Worm (Caenorhabditis elegans): ENCODE results near the gene T28H11.8.
"Not testable (repeated sequence)": the region's sequence is repeated elsewhere in the genome, so short reads cannot be mapped to it uniquely, and the experiment has no call there.

T28H11.8 gene

DNA sequence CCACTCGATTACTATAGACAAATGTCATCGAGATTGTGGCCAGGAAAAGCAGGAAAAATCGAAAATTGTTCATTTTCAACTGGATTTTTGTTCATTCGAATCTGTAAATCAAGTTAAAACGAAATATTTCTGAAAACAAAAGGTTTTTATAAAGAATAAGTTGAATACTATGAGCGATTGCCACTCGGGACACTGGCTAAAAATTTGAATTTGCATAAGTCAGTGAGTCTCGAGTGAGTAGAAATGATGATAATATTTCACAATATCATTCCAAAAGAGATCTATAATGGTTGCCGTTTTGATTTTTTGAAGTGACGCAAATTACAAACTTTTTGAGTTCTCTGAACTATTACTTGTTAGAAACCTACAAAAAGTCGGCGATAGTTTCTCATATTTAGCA is at the start of gene T28H11.8:
Gene T28H11.8 (minus strand): TSS at position 101 of the 400 bp plus-strand sequence.
- no peak for TF ChIP-seq klf-2 (GFP tag; conservative IDR thresholded peaks at IDR 0.05)
- no peak for TF ChIP-seq flt-1 (GFP tag; IDR thresholded peaks at IDR 0.05)
- TF ChIP-seq med-1 (GFP tag; optimal IDR thresholded peaks at IDR 0.05; ENCODE audit: insufficient read depth), result no peak
- no peak for TF ChIP-seq ref-1 (GFP tag; conservative IDR thresholded peaks at IDR 0.05)
- no peak for TF ChIP-seq tab-1 (GFP tag; IDR thresholded peaks at IDR 0.05)
- TF ChIP-seq cog-1 (tag; optimal IDR thresholded peaks at IDR 0.05), result no peak
- no peak for TF ChIP-seq T22C8.4 (GFP tag; IDR thresholded peaks at IDR 0.05)

- not testable (repeated sequence) for TF ChIP-seq flt-1, T22C8.4, ztf-29 (GFP tag; IDR thresholded peaks at IDR 0.05)
Observed at ce11 chrIV:5068541-5068940, 48.1 kb upstream of the T28H11.8 start, which contains the start of the genes R13H9.6 and rmd-6. Gene R13H9.6, minus strand, starts transcription at chrIV:5068641. Gene rmd-6, plus strand, starts transcription at chrIV:5068845.

ce11 chrIV:5066887-5067286 is 46.5 kb upstream of the T28H11.8 start, which contains the start of gene ttbk-2.2:
Gene ttbk-2.2, minus strand, starts transcription at chrIV:5066987.
- not testable (repeated sequence) for TF ChIP-seq tab-1, T22C8.4, flt-1 (GFP tag; IDR thresholded peaks at IDR 0.05)

DNA sequence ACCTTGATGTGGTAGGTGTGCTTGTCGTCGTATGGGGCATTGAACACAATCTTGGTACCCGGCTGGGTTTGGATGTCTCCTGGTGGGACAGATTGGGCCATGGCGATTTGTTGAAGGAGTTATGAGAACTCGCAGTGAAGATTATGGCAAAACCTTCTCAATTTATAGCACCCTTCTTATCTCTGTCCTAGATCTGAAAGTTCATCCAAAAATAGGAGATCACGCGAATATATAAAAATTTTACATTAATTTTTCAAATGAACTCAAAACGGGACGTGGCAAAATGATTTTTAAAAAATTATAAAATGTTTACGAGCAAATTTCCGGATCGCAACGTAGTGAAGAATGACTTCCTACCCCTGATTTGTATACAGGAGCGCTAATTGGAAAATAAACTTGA is 44.5 kb upstream of the T28H11.8 start, which contains the start of gene msp-53:
Gene msp-53 (minus strand): TSS at position 101 of the 400 bp plus-strand sequence.
- not testable (repeated sequence) for TF ChIP-seq ztf-23 (GFP tag; IDR thresholded peaks at IDR 0.05); cog-1 (tag; optimal IDR thresholded peaks at IDR 0.05); med-1 (GFP tag; optimal IDR thresholded peaks at IDR 0.05; ENCODE audit: insufficient read depth)

ce11 chrIV:5063297-5063696 is 42.9 kb upstream of the T28H11.8 start:
- TF ChIP-seq tab-1 (GFP tag; IDR thresholded peaks at IDR 0.05) (no peak), ztf-29 (GFP tag; IDR thresholded peaks at IDR 0.05) (no peak), flt-1 (GFP tag; IDR thresholded peaks at IDR 0.05) (no peak), ref-1 (GFP tag; conservative IDR thresholded peaks at IDR 0.05) (no peak), T22C8.4 (GFP tag; IDR thresholded peaks at IDR 0.05) (no peak), klf-2 (GFP tag; conservative IDR thresholded peaks at IDR 0.05) (no peak), cog-1 (tag; optimal IDR thresholded peaks at IDR 0.05) (no peak)

- TF ChIP-seq tab-1 (GFP tag; IDR thresholded peaks at IDR 0.05); med-1 (GFP tag; optimal IDR thresholded peaks at IDR 0.05; ENCODE audit: insufficient read depth); ref-1 (GFP tag; conservative IDR thresholded peaks at IDR 0.05): not testable (repeated sequence)
Observed at ce11 chrIV:5062278-5062677, 41.8 kb upstream of the T28H11.8 start, which contains the start of gene msp-57. Gene msp-57, plus strand, starts transcription at chrIV:5062578.

DNA sequence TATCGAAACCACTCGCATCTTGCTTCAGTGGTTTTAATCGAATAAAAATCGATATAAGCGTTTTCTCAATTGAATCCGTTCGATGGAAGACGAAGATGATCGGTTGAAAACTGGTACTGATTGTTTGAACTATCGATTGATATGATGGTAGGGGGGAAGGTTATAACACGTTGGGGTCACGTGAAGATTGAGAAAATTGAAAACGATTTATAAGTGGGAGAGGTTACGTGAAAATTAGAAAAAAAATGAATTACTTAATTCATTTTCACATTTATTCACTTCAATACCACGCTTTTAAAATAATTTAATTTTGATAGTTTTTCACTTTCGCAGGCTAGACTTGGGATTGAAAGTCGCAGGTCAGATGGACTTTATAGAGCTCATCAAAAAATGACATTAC is 40.6 kb upstream of the T28H11.8 start, which contains the start of gene C09B9.7:
Gene C09B9.7 (minus strand): TSS at position 101 of the 400 bp plus-strand sequence.
- no peak for TF ChIP-seq ztf-29 (GFP tag; IDR thresholded peaks at IDR 0.05)
- TF ChIP-seq T22C8.4 (GFP tag; IDR thresholded peaks at IDR 0.05), result no peak
- TF ChIP-seq cog-1 (tag; optimal IDR thresholded peaks at IDR 0.05), result no peak

ce11 chrIV:5055964-5056588 is 35.6 kb upstream of the T28H11.8 start, which contains the start of gene msp-55:
Gene msp-55, minus strand, starts transcription at chrIV:5056014.
- TF ChIP-seq klf-2 (GFP tag; conservative IDR thresholded peaks at IDR 0.05), result no peak
- TF ChIP-seq ref-1 (GFP tag; conservative IDR thresholded peaks at IDR 0.05), result no peak
- TF ChIP-seq ztf-23 (GFP tag; IDR thresholded peaks at IDR 0.05), result no peak
- TF ChIP-seq med-1 (GFP tag; optimal IDR thresholded peaks at IDR 0.05; ENCODE audit: insufficient read depth), result no peak
- TF ChIP-seq ztf-29 (GFP tag; IDR thresholded peaks at IDR 0.05), result no peak
- TF ChIP-seq cog-1 (tag; optimal IDR thresholded peaks at IDR 0.05), result no peak
- TF ChIP-seq T22C8.4 (GFP tag; IDR thresholded peaks at IDR 0.05), result no peak
- no peak for TF ChIP-seq flt-1 (GFP tag; IDR thresholded peaks at IDR 0.05)
- no peak for TF ChIP-seq tab-1 (GFP tag; IDR thresholded peaks at IDR 0.05)

DNA sequence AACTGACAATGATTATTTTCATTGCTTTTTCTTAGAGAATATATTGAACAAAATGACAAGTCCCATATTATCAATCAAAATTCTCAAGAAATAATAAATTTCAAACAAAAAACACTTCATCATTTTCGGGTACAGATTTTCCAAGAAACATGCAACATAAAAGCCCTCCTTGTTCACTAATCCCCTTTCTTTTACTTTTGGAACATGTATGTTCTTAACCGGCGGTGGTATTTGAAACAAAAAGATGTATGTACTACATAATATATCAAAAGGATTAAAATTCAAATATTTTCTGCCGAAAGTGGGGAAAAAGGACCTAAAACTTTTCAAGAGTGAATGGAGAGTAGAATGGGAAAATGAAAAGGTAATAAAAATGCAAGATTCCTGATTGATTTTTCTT is 33.9 kb upstream of the T28H11.8 start:
- TF ChIP-seq ref-1 (GFP tag; conservative IDR thresholded peaks at IDR 0.05) (no peak), T22C8.4 (GFP tag; IDR thresholded peaks at IDR 0.05) (no peak), ztf-23 (GFP tag; IDR thresholded peaks at IDR 0.05) (no peak), ztf-29 (GFP tag; IDR thresholded peaks at IDR 0.05) (no peak)

DNA sequence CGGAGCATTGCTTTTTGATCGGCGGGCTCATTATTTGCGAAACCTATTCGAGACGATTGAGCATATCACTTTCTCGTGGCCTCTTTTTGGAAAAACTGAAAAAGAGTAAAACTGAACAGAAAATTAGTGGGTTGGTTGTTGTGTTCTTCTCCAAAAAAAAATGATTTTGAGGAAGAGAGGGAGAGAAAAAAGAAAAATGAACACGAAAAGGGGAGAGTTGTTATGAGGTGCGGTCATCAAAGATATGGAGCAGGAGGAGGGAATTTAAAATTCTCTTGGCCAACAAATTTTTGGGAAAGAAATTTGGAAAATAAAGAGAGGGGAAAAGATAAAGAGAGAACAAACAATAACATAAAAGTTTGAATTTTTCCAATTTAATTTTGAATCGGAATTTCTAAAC is 25.0 kb upstream of the T28H11.8 start, which contains the start of gene hot-9:
Gene hot-9 (minus strand): TSS at position 101 of the 400 bp plus-strand sequence.
- TF ChIP-seq med-1 (GFP tag; optimal IDR thresholded peaks at IDR 0.05; ENCODE audit: insufficient read depth), result no peak
- TF ChIP-seq ztf-29 (GFP tag; IDR thresholded peaks at IDR 0.05), result no peak
- TF ChIP-seq ztf-23 (GFP tag; IDR thresholded peaks at IDR 0.05), result no peak
- TF ChIP-seq ref-1 (GFP tag; conservative IDR thresholded peaks at IDR 0.05), result no peak
- no peak for TF ChIP-seq flt-1 (GFP tag; IDR thresholded peaks at IDR 0.05)
- TF ChIP-seq klf-2 (GFP tag; conservative IDR thresholded peaks at IDR 0.05), result no peak
- no peak for TF ChIP-seq T22C8.4 (GFP tag; IDR thresholded peaks at IDR 0.05)
- no peak for TF ChIP-seq tab-1 (GFP tag; IDR thresholded peaks at IDR 0.05)

DNA sequence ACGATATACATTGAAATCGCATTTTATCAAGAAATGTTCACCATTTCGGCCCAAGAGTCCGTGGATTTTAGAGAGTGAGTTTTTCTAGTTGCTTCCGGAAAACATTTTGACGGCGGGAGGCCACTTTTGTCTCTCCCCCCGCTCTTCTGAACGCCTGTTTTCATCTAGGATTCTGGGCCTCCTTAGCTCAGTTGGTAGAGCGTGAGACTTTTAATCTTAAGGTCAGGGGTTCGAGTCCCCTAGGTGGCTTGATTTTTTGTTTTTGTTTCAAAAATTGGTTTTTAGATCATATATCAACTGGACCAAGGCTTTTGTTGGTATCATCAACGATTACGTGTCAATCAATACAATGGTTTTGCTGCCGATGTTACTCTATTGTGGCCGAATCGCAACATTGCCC is 18.3 kb upstream of the T28H11.8 start:
- TF ChIP-seq tab-1 (GFP tag; IDR thresholded peaks at IDR 0.05), result peak; percentile 80; the same call in 1 of the 2 replicates
- TF ChIP-seq ztf-29 (GFP tag; IDR thresholded peaks at IDR 0.05), result no peak
- peak; percentile 52 for TF ChIP-seq med-1 (GFP tag; optimal IDR thresholded peaks at IDR 0.05; ENCODE audit: insufficient read depth)
- TF ChIP-seq flt-1 (GFP tag; IDR thresholded peaks at IDR 0.05), result peak; percentile 85
- TF ChIP-seq T22C8.4 (GFP tag; IDR thresholded peaks at IDR 0.05), result no peak; the same call in none of the 2 replicates
- TF ChIP-seq ref-1 (GFP tag; conservative IDR thresholded peaks at IDR 0.05), result no peak; the same call in 1 of the 2 replicates
- TF ChIP-seq klf-2 (GFP tag; conservative IDR thresholded peaks at IDR 0.05), result no peak
- TF ChIP-seq ztf-23 (GFP tag; IDR thresholded peaks at IDR 0.05), result peak; percentile 63; the same call in 1 of the 2 replicates

Measured in whole organism, midembryonic.